Worm (Caenorhabditis elegans) whole organism, L3 larva: Measurements from ENCODE around the gene Y55B1BR.6.

ENCODE experiments used
- ama-1 ChIP-seq: fragments of 150-350 bp; optimal IDR thresholded peaks from 2 replicates; lab custom pipeline; 2018
- ceh-16 ChIP-seq: sonication (generic microtip); optimal IDR thresholded peaks from 2 replicates; lab custom pipeline; 2017; ENCODE audit warnings: missing biosample characterization, missing genetic modification characterization
- ceh-9 ChIP-seq: sonication (generic microtip); optimal IDR thresholded peaks from 2 replicates; lab custom pipeline; 2018; ENCODE audit warnings: missing biosample characterization, missing genetic modification characterization
- daf-12 ChIP-seq: fragments of 150-350 bp; optimal IDR thresholded peaks from 2 replicates; lab custom pipeline; 2014; ENCODE audit warnings: missing biosample characterization, missing genetic modification reagents, missing genetic modification characterization
- egl-27 ChIP-seq: sonication (generic microtip); optimal IDR thresholded peaks from 4 replicates; lab custom pipeline; 2017; ENCODE audit warnings: missing biosample characterization, missing genetic modification reagents, missing genetic modification characterization
- egl-5 ChIP-seq: fragments of 150-350 bp; optimal IDR thresholded peaks from 2 replicates; lab custom pipeline; 2017; ENCODE audit warnings: missing biosample characterization, missing genetic modification reagents, missing genetic modification characterization, inconsistent platforms
- eor-1 ChIP-seq, 2 experiments: fragments of 150-350 bp; optimal IDR thresholded peaks; 2 replicates each; lab custom pipeline; 2014 to 2018; ENCODE audit warnings: missing biosample characterization in 2 of 2, missing genetic modification characterization in 2 of 2
- fkh-10 ChIP-seq: sonication (generic microtip); optimal IDR thresholded peaks from 2 replicates; lab custom pipeline; 2017; ENCODE audit warnings: missing biosample characterization, missing genetic modification reagents, missing genetic modification characterization
- fkh-2 ChIP-seq: fragments of 150-350 bp; optimal IDR thresholded peaks from 2 replicates; lab custom pipeline; 2014; ENCODE audit warnings: missing biosample characterization, missing genetic modification reagents, missing genetic modification characterization
- fos-1 ChIP-seq: fragments of 150-350 bp; optimal IDR thresholded peaks from 2 replicates; lab custom pipeline; 2014; ENCODE audit warnings: missing biosample characterization, missing genetic modification characterization
- hmg-11 ChIP-seq: sonication (generic microtip); optimal IDR thresholded peaks from 2 replicates; lab custom pipeline; 2016; ENCODE audit warnings: missing genetic modification characterization, missing compliant biosample characterization
- jun-1 ChIP-seq: fragments of 150-350 bp; optimal IDR thresholded peaks from 2 replicates; lab custom pipeline; 2014; ENCODE audit warnings: missing biosample characterization, missing genetic modification reagents, missing genetic modification characterization
- lin-15B ChIP-seq: fragments of 150-350 bp; optimal IDR thresholded peaks from 2 replicates; lab custom pipeline; 2014; ENCODE audit warnings: missing biosample characterization, missing genetic modification characterization
- lsy-12 ChIP-seq: sonication (generic microtip); optimal IDR thresholded peaks from 2 replicates; lab custom pipeline; 2016; ENCODE audit warnings: mild to moderate bottlenecking, missing genetic modification characterization, missing compliant biosample characterization
- mdl-1 ChIP-seq: fragments of 150-350 bp; optimal IDR thresholded peaks from 2 replicates; lab custom pipeline; 2014; ENCODE audit warnings: missing biosample characterization, missing genetic modification characterization
- nhr-11 ChIP-seq: fragments of 150-350 bp; optimal IDR thresholded peaks from 2 replicates; lab custom pipeline; 2014; ENCODE audit warnings: missing biosample characterization, missing genetic modification characterization
- nhr-12 ChIP-seq: fragments of 150-350 bp; optimal IDR thresholded peaks from 2 replicates; lab custom pipeline; 2014; ENCODE audit warnings: missing biosample characterization, missing genetic modification characterization
- nhr-23 ChIP-seq: fragments of 150-350 bp; optimal IDR thresholded peaks from 2 replicates; lab custom pipeline; 2014; ENCODE audit warnings: missing biosample characterization, missing genetic modification reagents, missing genetic modification characterization
- nhr-237 ChIP-seq: fragments of 150-350 bp; optimal IDR thresholded peaks from 2 replicates; lab custom pipeline; 2014; ENCODE audit warnings: missing biosample characterization, missing genetic modification characterization
- nhr-25 ChIP-seq: sonication (generic microtip); optimal IDR thresholded peaks from 2 replicates; lab custom pipeline; 2017; ENCODE audit warnings: missing biosample characterization, missing genetic modification characterization
- nhr-28 ChIP-seq: fragments of 150-350 bp; optimal IDR thresholded peaks from 2 replicates; lab custom pipeline; 2014; ENCODE audit warnings: missing biosample characterization, missing genetic modification characterization
- nhr-43 ChIP-seq: sonication (generic microtip); optimal IDR thresholded peaks from 2 replicates; lab custom pipeline; 2016; ENCODE audit warnings: mild to moderate bottlenecking, missing genetic modification characterization, missing compliant biosample characterization; ENCODE audit not compliant: poor library complexity, severe bottlenecking
- nhr-67 ChIP-seq: fragments of 150-350 bp; optimal IDR thresholded peaks from 2 replicates; lab custom pipeline; 2014; ENCODE audit warnings: missing biosample characterization, missing genetic modification characterization
- pha-4 ChIP-seq: fragments of 150-350 bp; optimal IDR thresholded peaks from 2 replicates; lab custom pipeline; 2014; ENCODE audit warnings: missing biosample characterization, missing genetic modification reagents, missing genetic modification characterization
- pqm-1 ChIP-seq: fragments of 150-350 bp; optimal IDR thresholded peaks from 2 replicates; lab custom pipeline; 2017; ENCODE audit warnings: missing biosample characterization, missing genetic modification characterization, inconsistent platforms
- sea-2 ChIP-seq: fragments of 150-350 bp; sonication (generic microtip); optimal IDR thresholded peaks from 4 replicates; lab custom pipeline; 2014; ENCODE audit warnings: missing biosample characterization, missing genetic modification reagents, missing genetic modification characterization
- snpc-4 ChIP-seq: fragments of 150-350 bp; optimal IDR thresholded peaks from 2 replicates; lab custom pipeline; 2014; ENCODE audit warnings: missing biosample characterization, missing genetic modification characterization
- tbx-2 ChIP-seq: sonication (generic microtip); optimal IDR thresholded peaks from 2 replicates; lab custom pipeline; 2016; ENCODE audit warnings: mild to moderate bottlenecking, missing genetic modification characterization, missing compliant biosample characterization
- unc-39 ChIP-seq: sonication (generic microtip); optimal IDR thresholded peaks from 4 replicates; lab custom pipeline; 2017; ENCODE audit warnings: missing biosample characterization, missing genetic modification characterization
- unc-62 ChIP-seq: fragments of 150-350 bp; sonication (generic microtip); optimal IDR thresholded peaks from 4 replicates; lab custom pipeline; 2014; ENCODE audit warnings: missing biosample characterization, missing genetic modification reagents, missing genetic modification characterization
- zag-1 ChIP-seq: fragments of 150-350 bp; optimal IDR thresholded peaks from 2 replicates; lab custom pipeline; 2014; ENCODE audit warnings: missing biosample characterization, missing genetic modification characterization
- ztf-11 ChIP-seq: fragments of 150-350 bp; optimal IDR thresholded peaks from 2 replicates; lab custom pipeline; 2014; ENCODE audit warnings: missing biosample characterization, missing genetic modification characterization

Gene Y55B1BR.6

DNA sequence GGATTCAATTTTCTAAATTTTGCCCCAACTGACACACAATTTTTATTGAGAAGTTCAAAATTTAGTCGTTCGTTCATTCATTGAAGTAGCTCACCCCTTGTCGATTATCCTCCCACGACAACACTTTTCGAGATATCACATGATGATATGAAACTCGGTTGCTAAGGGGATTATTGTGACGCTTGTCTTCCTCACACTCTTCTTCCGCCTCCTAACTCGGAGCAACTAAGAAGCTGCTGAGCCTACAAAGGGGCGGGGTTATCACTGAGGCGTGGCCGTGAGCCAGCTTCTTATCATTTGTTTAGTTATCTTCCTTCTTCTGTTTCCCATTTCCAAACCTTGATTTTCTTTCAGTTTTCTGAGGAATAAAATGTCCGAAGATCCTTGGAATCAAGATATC lies 19.9 kb upstream of the Y55B1BR.6 start, which contains the start of gene F10C5.3:
Gene F10C5.3 (plus strand): TSS at position 313 of the 400 bp plus-strand sequence.
- no peak for TF ChIP-seq fos-1 (tag; lab: Kevin White, UChicago)
- TF ChIP-seq nhr-11 (tag; lab: Kevin White, UChicago) = peak; percentile 8

DNA sequence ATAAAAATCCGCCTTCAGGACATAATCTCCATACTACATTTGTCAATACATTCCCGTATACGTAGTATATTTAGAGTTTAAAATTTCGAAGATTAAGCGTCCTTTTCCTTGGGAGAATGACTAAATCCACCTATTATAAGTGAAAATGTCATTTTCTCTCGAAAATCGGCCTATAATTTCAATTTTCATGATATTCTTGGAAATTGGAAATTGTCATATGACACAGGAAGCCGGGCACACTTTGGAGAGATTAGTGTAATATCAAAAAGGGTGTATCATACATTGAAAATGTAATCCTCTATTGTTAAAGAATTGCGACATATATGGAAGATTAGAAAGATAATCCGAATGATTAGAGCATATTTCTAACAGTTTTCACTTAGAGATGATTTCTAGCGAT lies 19.1 kb upstream of the Y55B1BR.6 start:
- TF ChIP-seq nhr-67 (tag; lab: Kevin White, UChicago) = no peak
- no peak for TF ChIP-seq eor-1 (tag; optimal IDR thresholded peaks at IDR 0.05; lab: Kevin White, UChicago)
- no peak for TF ChIP-seq egl-5 (tag; lab: Kevin White, UChicago)
- no peak for TF ChIP-seq sea-2 (GFP tag; lab: Kevin White, UChicago)
- no peak for TF ChIP-seq ama-1 (lab: Kevin White, UChicago)
- peak; percentile 32 for TF ChIP-seq nhr-11 (tag; lab: Kevin White, UChicago)
- TF ChIP-seq nhr-12 = no peak
- TF ChIP-seq unc-39 (tag; lab: Kevin White, UChicago) = no peak
- TF ChIP-seq lsy-12 (tag; lab: Kevin White, UChicago) = no peak
- no peak for TF ChIP-seq jun-1 (tag; lab: Kevin White, UChicago)
- no peak for TF ChIP-seq fos-1 (tag; lab: Kevin White, UChicago)
- TF ChIP-seq lin-15B (tag; lab: Kevin White, UChicago) = no peak
- peak; percentile 9 for TF ChIP-seq fkh-10 (GFP tag; lab: Kevin White, UChicago)
- no peak for TF ChIP-seq unc-62 (GFP tag; lab: Kevin White, UChicago)

DNA sequence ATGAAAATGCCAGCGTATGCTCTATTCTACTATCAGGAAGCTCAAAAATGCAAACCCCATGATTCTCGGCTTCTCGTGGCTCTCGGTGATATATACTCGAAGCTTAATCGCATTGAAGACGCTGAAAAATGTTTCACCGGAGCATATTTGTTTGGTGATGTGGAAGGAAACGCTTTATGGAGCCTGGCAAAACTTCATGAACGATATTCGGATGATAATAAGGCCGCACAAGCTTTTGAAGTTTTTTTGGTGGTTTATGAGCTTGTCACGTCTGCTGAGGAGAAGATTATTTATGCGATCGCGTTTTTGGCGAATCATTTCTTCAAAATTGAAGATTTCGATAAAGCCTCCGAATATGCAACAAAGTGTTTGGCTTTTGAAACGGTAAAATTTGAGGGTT lies 17.6 kb upstream of the Y55B1BR.6 start:
- no peak for TF ChIP-seq daf-12 (tag; lab: Kevin White, UChicago)

DNA sequence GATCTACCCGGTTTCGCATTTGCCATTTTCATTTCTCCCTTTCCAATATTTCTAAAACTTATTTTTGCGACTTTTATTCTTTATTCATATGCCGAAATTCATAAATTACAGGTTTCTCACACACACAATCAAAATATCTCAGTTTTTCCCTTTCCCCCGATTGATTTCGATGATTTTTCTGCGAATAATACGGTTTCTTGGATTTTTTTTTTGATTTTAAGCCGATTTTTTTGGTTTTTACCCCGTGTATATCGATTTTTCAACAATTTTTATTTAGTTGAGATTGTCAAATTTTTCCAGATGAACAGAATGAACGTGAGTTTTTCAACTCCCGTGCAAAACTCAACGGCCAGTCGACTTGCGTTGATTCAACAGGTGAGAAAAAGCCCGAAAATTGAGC lies 11.5 kb upstream of the Y55B1BR.6 start, which contains the start of gene mat-3:
Gene mat-3 (plus strand): TSS at position 301 of the 400 bp plus-strand sequence.
- no peak for TF ChIP-seq mdl-1 (tag; lab: Kevin White, UChicago)
- TF ChIP-seq pha-4 (tag; lab: Kevin White, UChicago) = no peak
- TF ChIP-seq nhr-43 (tag; lab: Kevin White, UChicago) = no peak
- TF ChIP-seq nhr-25 (tag; lab: Kevin White, UChicago) = no peak
- TF ChIP-seq nhr-28 (tag; lab: Kevin White, UChicago) = no peak
- no peak for TF ChIP-seq eor-1 (tag; optimal IDR thresholded peaks at IDR 0.05; lab: Kevin White, UChicago)
- no peak for TF ChIP-seq unc-62 (GFP tag; lab: Kevin White, UChicago)
- no peak for TF ChIP-seq ceh-16 (tag; lab: Kevin White, UChicago)
- TF ChIP-seq ztf-11 (tag; lab: Kevin White, UChicago) = no peak
- TF ChIP-seq sea-2 (GFP tag; lab: Kevin White, UChicago) = no peak
- no peak for TF ChIP-seq tbx-2
- no peak for TF ChIP-seq daf-12 (tag; lab: Kevin White, UChicago)
- TF ChIP-seq nhr-23 = no peak
- no peak for TF ChIP-seq fos-1 (tag; lab: Kevin White, UChicago)
- no peak for TF ChIP-seq egl-5 (tag; lab: Kevin White, UChicago)
- TF ChIP-seq, all 47 proteins: peak for 0

DNA sequence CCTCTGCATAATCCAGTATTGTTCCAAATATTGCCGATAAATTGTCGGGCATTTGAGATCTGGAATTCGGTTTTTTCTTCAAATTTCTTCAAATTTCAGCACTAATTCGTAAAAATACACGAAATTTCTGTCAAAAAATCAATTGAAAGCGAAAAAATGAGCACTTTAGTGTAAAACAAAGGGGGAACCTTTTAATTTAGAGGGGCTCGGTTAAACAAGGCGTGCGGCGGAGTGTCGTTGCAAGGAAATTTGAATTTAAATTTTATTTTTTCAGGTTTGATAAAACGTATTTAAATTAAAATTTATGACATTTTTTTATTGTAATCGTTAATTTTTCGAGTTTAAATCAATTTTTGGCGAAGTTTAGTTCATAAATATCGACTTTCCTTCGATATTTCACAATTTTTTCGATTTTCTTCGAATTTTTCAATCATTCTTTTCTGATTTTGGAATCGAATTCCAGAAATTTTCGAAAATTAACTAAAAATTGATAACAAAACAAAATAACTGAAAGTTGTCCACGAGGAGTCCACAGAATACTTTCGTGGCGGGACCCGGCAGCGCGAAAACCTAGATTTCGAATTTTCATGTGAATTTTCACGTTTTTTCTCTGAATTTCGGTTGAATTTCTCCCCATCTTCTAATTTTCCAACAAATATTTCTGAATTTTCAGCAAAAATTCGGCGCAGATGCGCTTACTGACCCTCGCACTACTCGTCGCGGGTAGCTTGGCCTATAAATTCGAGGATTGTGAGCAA lies 8.2 kb upstream of the Y55B1BR.6 start, which contains the start of the genes magu-1 and nemp-1:
Gene magu-1 (minus strand): TSS at position 59 of the 758 bp plus-strand sequence.
Gene nemp-1 (plus strand): TSS at position 674 of the 758 bp plus-strand sequence.
- no peak for TF ChIP-seq ceh-9 (tag; lab: Kevin White, UChicago)
- peak; percentile 17 for TF ChIP-seq lin-15B (tag; lab: Kevin White, UChicago)
- peak; percentile 8 for TF ChIP-seq pha-4 (tag; lab: Kevin White, UChicago)

DNA sequence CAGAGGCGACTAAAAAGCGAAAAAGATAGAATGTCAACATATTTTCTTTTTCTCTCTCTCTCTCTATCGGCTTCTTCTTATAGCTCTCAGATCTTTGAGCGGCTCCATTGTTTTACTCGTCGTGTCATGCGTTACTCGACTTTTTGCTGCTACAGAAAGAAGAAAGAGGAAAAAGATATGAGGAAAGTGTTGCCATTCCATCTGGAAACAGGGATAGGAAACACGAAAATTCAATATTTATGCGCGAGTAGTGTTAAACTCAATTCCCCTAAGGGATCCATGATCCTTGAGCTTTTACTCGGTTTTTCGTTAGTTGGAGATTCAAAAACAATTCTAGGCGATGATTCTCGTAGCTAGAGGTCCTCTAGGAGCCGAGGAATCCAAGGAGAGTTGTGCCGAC lies 7.8 kb downstream of the Y55B1BR.6 start:
- TF ChIP-seq zag-1 (tag; lab: Kevin White, UChicago) (no peak), fkh-2 (tag; lab: Kevin White, UChicago) (no peak), egl-27 (tag; lab: Kevin White, UChicago) (no peak), unc-62 (GFP tag; lab: Kevin White, UChicago) (no peak), snpc-4 (tag; lab: Kevin White, UChicago) (no peak), nhr-28 (tag; lab: Kevin White, UChicago) (no peak), nhr-11 (tag; lab: Kevin White, UChicago) (no peak), hmg-11 (tag; lab: Kevin White, UChicago) (no peak), mdl-1 (tag; lab: Kevin White, UChicago) (no peak), pqm-1 (tag; lab: Kevin White, UChicago) (no peak), fkh-10 (GFP tag; lab: Kevin White, UChicago) (no peak), eor-1 (tag; optimal IDR thresholded peaks at IDR 0.05; lab: Kevin White, UChicago) (no peak), nhr-237 (no peak)
